Fruit fly (Drosophila melanogaster) whole organism: ENCODE measurements around the gene HUWE1.

Experiments
- Dll ChIP-seq: fragments of >200 bp; optimal IDR thresholded peaks from 2 replicates; lab custom pipeline; 2017
- pan ChIP-seq: fragments of >200 bp; optimal IDR thresholded peaks from 2 replicates; lab custom pipeline; 2017
- psq ChIP-seq: fragments of >200 bp; optimal IDR thresholded peaks from 2 replicates; lab custom pipeline; 2017
- usp ChIP-seq: fragments of >200 bp; optimal IDR thresholded peaks from 2 replicates; lab custom pipeline; 2017; ENCODE audit warnings: missing biosample characterization, missing genetic modification characterization, mixed read lengths

- TF ChIP-seq psq (lab: Kevin White, UChicago) (no peak), pan (lab: Kevin White, UChicago) (no peak), Dll (lab: Kevin White, UChicago) (no peak), usp (GFP tag; lab: Kevin White, UChicago) (no peak)
Measured at dm6 chrX:15745905-15746681, 33.7 kb downstream of the HUWE1 start, which contains the start of the genes CG8944 and CCT6.
